Worm (Caenorhabditis elegans) whole organism, mixed stage, embryonic: ENCODE results near the gene srbc-62.

Experiments used
- M03D4.4 ChIP-seq: sonication (generic microtip); optimal IDR thresholded peaks from 2 replicates; lab custom pipeline; 2017; ENCODE audit warnings: mild to moderate bottlenecking, missing genetic modification characterization, missing compliant biosample characterization
- bed-3 ChIP-seq: fragments of 200-800 bp; sonication (Bioruptor generic); optimal IDR thresholded peaks from 3 replicates; lab custom pipeline; 2018; ENCODE audit warnings: mild to moderate bottlenecking, missing genetic modification characterization, moderate library complexity, missing compliant biosample characterization
- ceh-39 ChIP-seq: fragments of 150-350 bp; optimal IDR thresholded peaks from 2 replicates; lab custom pipeline; 2014; ENCODE audit warnings: missing biosample characterization, missing genetic modification characterization
- ceh-43 ChIP-seq: fragments of 200-800 bp; sonication (Bioruptor generic); optimal IDR thresholded peaks from 2 replicates; lab custom pipeline; 2018; ENCODE audit warnings: mild to moderate bottlenecking, missing genetic modification characterization, moderate library complexity, missing compliant biosample characterization
- ceh-83 ChIP-seq: fragments of 200-800 bp; sonication (Bioruptor generic); optimal IDR thresholded peaks from 2 replicates; lab custom pipeline; 2018; ENCODE audit warnings: mild to moderate bottlenecking, missing genetic modification characterization, missing compliant biosample characterization
- ces-1 ChIP-seq: fragments of 150-350 bp; optimal IDR thresholded peaks from 2 replicates; lab custom pipeline; 2014; ENCODE audit warnings: missing biosample characterization, missing genetic modification reagents, missing genetic modification characterization
- cnd-1 ChIP-seq: fragments of 200-800 bp; sonication (Bioruptor generic); optimal IDR thresholded peaks from 2 replicates; lab custom pipeline; 2018; ENCODE audit warnings: mild to moderate bottlenecking, missing genetic modification characterization, missing compliant biosample characterization
- drap-1 ChIP-seq: fragments of 200-800 bp; sonication (Bioruptor generic); optimal IDR thresholded peaks from 3 replicates; lab custom pipeline; 2018; ENCODE audit warnings: mild to moderate bottlenecking, missing genetic modification characterization, missing compliant biosample characterization
- elt-1 ChIP-seq: sonication (generic microtip); optimal IDR thresholded peaks from 2 replicates; lab custom pipeline; 2017; ENCODE audit warnings: missing genetic modification characterization, mild to moderate bottlenecking, missing compliant biosample characterization, antibody characterized with exemption, moderate library complexity, borderline replicate concordance; ENCODE audit not compliant: insufficient read depth
- elt-3 ChIP-seq: fragments of 150-350 bp; optimal IDR thresholded peaks from 2 replicates; lab custom pipeline; 2014; ENCODE audit warnings: missing biosample characterization, missing genetic modification characterization
- flh-1 ChIP-seq: fragments of 200-800 bp; sonication (Bioruptor generic); optimal IDR thresholded peaks from 2 replicates; lab custom pipeline; 2018; ENCODE audit warnings: mild to moderate bottlenecking, missing genetic modification characterization, moderate library complexity, missing compliant biosample characterization
- ham-2 ChIP-seq: fragments of 200-800 bp; sonication (Bioruptor generic); optimal IDR thresholded peaks from 2 replicates; lab custom pipeline; 2018; ENCODE audit warnings: mild to moderate bottlenecking, missing genetic modification characterization, missing compliant biosample characterization
- lin-32 ChIP-seq: fragments of 200-800 bp; sonication (Bioruptor generic); optimal IDR thresholded peaks from 2 replicates; lab custom pipeline; 2018; ENCODE audit warnings: mild to moderate bottlenecking, missing genetic modification characterization, missing compliant biosample characterization
- lsy-2 ChIP-seq: fragments of 150-350 bp; optimal IDR thresholded peaks from 2 replicates; lab custom pipeline; 2014; ENCODE audit warnings: missing biosample characterization, missing genetic modification characterization
- mab-5 ChIP-seq: fragments of 150-350 bp; optimal IDR thresholded peaks from 2 replicates; lab custom pipeline; 2014; ENCODE audit warnings: missing biosample characterization, missing genetic modification characterization
- mep-1 ChIP-seq: fragments of 150-350 bp; optimal IDR thresholded peaks from 2 replicates; lab custom pipeline; 2017; ENCODE audit warnings: missing biosample characterization, missing genetic modification reagents, missing genetic modification characterization, inconsistent platforms
- mls-2 ChIP-seq: sonication (generic microtip); optimal IDR thresholded peaks from 2 replicates; lab custom pipeline; 2016; ENCODE audit warnings: mild to moderate bottlenecking, missing genetic modification characterization, moderate library complexity, missing compliant biosample characterization
- nhr-12 ChIP-seq: fragments of 150-350 bp; optimal IDR thresholded peaks from 2 replicates; lab custom pipeline; 2014; ENCODE audit warnings: missing biosample characterization, missing genetic modification characterization
- nhr-2 ChIP-seq: fragments of 150-350 bp; optimal IDR thresholded peaks from 2 replicates; lab custom pipeline; 2014; ENCODE audit warnings: missing biosample characterization, missing genetic modification characterization
- nhr-237 ChIP-seq: fragments of 150-350 bp; optimal IDR thresholded peaks from 2 replicates; lab custom pipeline; 2014; ENCODE audit warnings: missing biosample characterization, missing genetic modification characterization
- nhr-28 ChIP-seq: fragments of 150-350 bp; optimal IDR thresholded peaks from 2 replicates; lab custom pipeline; 2014; ENCODE audit warnings: missing biosample characterization, missing genetic modification characterization
- nhr-76 ChIP-seq: sonication (generic microtip); optimal IDR thresholded peaks from 2 replicates; lab custom pipeline; 2017; ENCODE audit warnings: missing biosample characterization, missing genetic modification characterization
- pha-4 ChIP-seq: fragments of 150-350 bp; optimal IDR thresholded peaks from 2 replicates; lab custom pipeline; 2018; ENCODE audit warnings: missing biosample characterization, missing genetic modification reagents, missing genetic modification characterization
- sem-2 ChIP-seq: fragments of 200-800 bp; sonication (Bioruptor generic); optimal IDR thresholded peaks from 2 replicates; lab custom pipeline; 2018; ENCODE audit warnings: mild to moderate bottlenecking, missing genetic modification characterization, missing compliant biosample characterization
- tbx-8 ChIP-seq: fragments of 200-800 bp; sonication (Bioruptor generic); optimal IDR thresholded peaks from 2 replicates; lab custom pipeline; 2018; ENCODE audit warnings: mild to moderate bottlenecking, missing genetic modification characterization, moderate library complexity, missing compliant biosample characterization
- unc-120 ChIP-seq: sonication (generic microtip); optimal IDR thresholded peaks from 2 replicates; lab custom pipeline; 2017; ENCODE audit warnings: missing genetic modification characterization, missing compliant biosample characterization; ENCODE audit not compliant: poor library complexity, severe bottlenecking
- unc-39 ChIP-seq: fragments of 150-350 bp; optimal IDR thresholded peaks from 2 replicates; lab custom pipeline; 2014; ENCODE audit warnings: missing biosample characterization, missing genetic modification characterization
- zip-8 ChIP-seq: fragments of 150-350 bp; optimal IDR thresholded peaks from 2 replicates; lab custom pipeline; 2014; ENCODE audit warnings: missing biosample characterization, missing genetic modification characterization
- ztf-11 ChIP-seq: fragments of 150-350 bp; optimal IDR thresholded peaks from 2 replicates; lab custom pipeline; 2014; ENCODE audit warnings: missing biosample characterization, missing genetic modification characterization

Gene srbc-62

DNA sequence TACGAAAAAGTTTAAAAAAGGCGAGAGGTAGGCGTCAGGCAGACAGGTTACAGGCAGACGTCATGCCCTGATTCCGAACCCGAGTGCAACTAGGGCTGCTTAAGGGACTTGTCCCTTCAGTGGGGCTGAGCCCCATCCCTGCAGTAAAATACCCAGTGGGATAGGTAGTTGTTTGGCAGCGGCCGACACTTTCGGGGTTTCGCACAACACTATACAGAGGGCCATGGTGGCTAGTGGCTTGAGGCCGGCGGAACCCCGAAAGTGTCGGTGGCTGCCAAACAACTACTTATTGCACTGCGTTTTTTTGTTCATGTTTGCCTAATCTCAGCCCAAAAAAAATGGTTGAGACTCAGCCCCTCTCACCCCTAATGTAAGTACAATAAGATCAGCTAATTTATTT is 2.2 kb upstream of the srbc-62 start:
- TF ChIP-seq M03D4.4, result no peak
- TF ChIP-seq mab-5 (tag; lab: Kevin White, UChicago), result no peak
- no peak for TF ChIP-seq bed-3 (GFP tag; lab: Kevin White, UChicago)
- TF ChIP-seq drap-1 (GFP tag; lab: Kevin White, UChicago), result no peak
- no peak for TF ChIP-seq cnd-1 (tag; lab: Kevin White, UChicago)
- no peak for TF ChIP-seq nhr-2
- TF ChIP-seq mep-1 (tag; lab: Kevin White, UChicago), result no peak
- TF ChIP-seq nhr-12 (tag; lab: Kevin White, UChicago), result no peak
- TF ChIP-seq nhr-237 (tag; lab: Kevin White, UChicago), result no peak
- TF ChIP-seq ham-2 (GFP tag; lab: Kevin White, UChicago), result no peak
- TF ChIP-seq zip-8 (tag; lab: Kevin White, UChicago), result no peak
- TF ChIP-seq lsy-2 (tag; lab: Kevin White, UChicago), result no peak
- TF ChIP-seq nhr-76 (tag; lab: Kevin White, UChicago), result no peak
- TF ChIP-seq lin-32 (GFP tag; lab: Kevin White, UChicago), result no peak
- no peak for TF ChIP-seq ces-1 (GFP tag; lab: Kevin White, UChicago)

DNA sequence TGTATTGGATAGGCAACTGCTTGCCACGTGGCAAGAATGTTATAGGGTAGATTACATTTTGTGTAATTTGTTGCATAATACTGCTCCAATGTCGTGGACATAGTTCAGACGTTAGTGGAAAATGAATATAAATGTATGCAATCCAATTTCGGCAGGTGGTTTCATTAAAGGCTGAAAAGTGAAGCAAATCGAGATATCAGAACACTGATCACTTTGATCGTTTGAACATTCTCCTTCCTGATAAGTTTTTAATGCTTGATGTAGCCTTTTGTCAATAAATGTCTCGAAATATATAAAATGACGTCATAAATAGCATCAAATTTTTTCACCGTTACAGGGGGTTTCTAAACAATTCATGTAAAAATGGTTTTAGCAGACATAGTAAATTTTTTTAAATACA is 2.6 kb downstream of the srbc-62 start, which contains the start of gene srh-109:
Gene srh-109 (minus strand): TSS at position 101 of the 400 bp plus-strand sequence.
- peak; percentile 58 for TF ChIP-seq zip-8 (tag; lab: Kevin White, UChicago)
- no peak for TF ChIP-seq nhr-237 (tag; lab: Kevin White, UChicago)

DNA sequence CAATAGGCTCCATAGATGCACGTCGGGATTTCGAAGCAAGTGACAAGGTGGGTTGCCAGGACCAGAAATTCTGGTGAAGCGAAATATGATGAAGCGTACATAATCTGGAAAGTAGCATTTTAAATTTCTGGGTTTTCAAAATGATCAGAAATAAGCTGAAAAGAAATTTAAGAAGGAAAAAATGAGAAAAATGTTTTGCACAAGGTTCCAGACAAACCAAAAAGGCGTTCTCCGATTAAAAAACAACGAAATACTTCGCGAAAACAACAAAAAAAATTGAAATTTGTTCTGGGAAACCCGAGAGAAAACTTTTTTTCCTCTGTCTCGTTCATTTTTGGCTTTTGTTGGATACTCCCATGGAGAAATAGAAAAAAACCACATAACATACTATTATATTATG is 5.5 kb downstream of the srbc-62 start, which contains the start of gene srh-252:
Gene srh-252 (minus strand): TSS at position 101 of the 400 bp plus-strand sequence.
- no peak for TF ChIP-seq mls-2 (tag; lab: Kevin White, UChicago)
- no peak for TF ChIP-seq elt-1 (tag; lab: Kevin White, UChicago)
- no peak for TF ChIP-seq sem-2 (GFP tag; lab: Kevin White, UChicago)
- no peak for TF ChIP-seq ceh-43 (GFP tag; lab: Kevin White, UChicago)
- TF ChIP-seq nhr-2, result no peak
- TF ChIP-seq ceh-39 (tag; lab: Kevin White, UChicago), result no peak
- TF ChIP-seq lin-32 (GFP tag; lab: Kevin White, UChicago), result no peak
- no peak for TF ChIP-seq mep-1 (tag; lab: Kevin White, UChicago)
- no peak for TF ChIP-seq nhr-28 (tag; lab: Kevin White, UChicago)
- TF ChIP-seq ham-2 (GFP tag; lab: Kevin White, UChicago), result no peak
- no peak for TF ChIP-seq mab-5 (tag; lab: Kevin White, UChicago)
- TF ChIP-seq nhr-76 (tag; lab: Kevin White, UChicago), result no peak
- no peak for TF ChIP-seq bed-3 (GFP tag; lab: Kevin White, UChicago)
- TF ChIP-seq tbx-8, result no peak
- TF ChIP-seq, all 35 proteins: peak for 0

DNA sequence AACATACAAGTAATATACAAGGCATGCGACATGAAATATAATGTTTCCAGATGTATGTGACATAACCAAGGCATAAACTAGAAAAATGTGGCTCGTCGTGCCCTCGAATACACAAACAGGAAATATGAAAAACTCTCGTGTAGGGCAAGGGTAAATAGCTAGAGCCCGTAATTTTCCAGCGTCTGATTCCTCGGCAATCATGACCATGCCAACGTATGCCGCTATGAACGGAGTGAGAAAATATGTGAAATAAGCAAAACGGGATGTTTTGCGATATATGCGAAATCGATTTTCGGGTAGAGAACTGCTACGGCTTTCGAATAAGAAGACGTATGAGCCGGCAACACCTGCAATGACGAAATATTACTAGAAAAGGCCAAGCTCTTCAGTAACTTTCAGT is 7.6 kb downstream of the srbc-62 start, which contains the start of gene scl-25:
Gene scl-25 (plus strand): TSS at position 301 of the 400 bp plus-strand sequence.
- TF ChIP-seq ces-1 (GFP tag; lab: Kevin White, UChicago) (no peak), mep-1 (tag; lab: Kevin White, UChicago) (no peak), ztf-11 (tag; lab: Kevin White, UChicago) (no peak), elt-1 (tag; lab: Kevin White, UChicago) (no peak), unc-120 (tag; lab: Kevin White, UChicago) (no peak), flh-1 (no peak), ham-2 (GFP tag; lab: Kevin White, UChicago) (no peak), elt-3 (no peak), bed-3 (GFP tag; lab: Kevin White, UChicago) (no peak), ceh-83 (GFP tag; lab: Kevin White, UChicago) (no peak), pha-4 (no peak), nhr-12 (tag; lab: Kevin White, UChicago) (no peak), unc-39 (no peak), zip-8 (tag; lab: Kevin White, UChicago) (no peak)
- TF ChIP-seq, all 35 proteins: peak for 0

DNA sequence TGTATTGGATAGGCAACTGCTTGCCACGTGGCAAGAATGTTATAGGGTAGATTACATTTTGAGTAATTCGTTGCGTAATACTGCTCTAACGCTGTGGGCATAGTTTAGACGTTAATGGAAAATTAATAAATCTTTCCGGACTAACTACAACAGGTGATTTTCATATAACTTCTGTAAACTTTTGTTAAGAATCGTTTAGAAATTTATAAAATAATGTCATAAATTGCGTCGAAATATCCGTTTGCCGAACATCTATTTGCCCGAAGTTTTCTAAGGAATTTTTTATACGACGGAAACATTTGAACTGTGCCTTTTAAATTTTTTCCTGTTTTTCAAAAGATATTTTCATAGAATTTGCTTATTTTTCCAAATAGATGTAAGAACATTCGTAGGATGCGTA is 8.3 kb downstream of the srbc-62 start, which contains the start of gene srh-112:
Gene srh-112 (minus strand): TSS at position 101 of the 400 bp plus-strand sequence.
- TF ChIP-seq ztf-11 (tag; lab: Kevin White, UChicago) (no peak), unc-39 (no peak), nhr-76 (tag; lab: Kevin White, UChicago) (no peak), elt-1 (tag; lab: Kevin White, UChicago) (no peak)
- TF ChIP-seq, all 35 proteins: peak for 0
